Fruit fly (Drosophila melanogaster) whole organism, prepupa: ENCODE measurements around the gene Drak.

Source experiments
- Blimp-1 ChIP-seq: fragments of 200-800 bp; sonication (Bioruptor generic); optimal IDR thresholded peaks from 3 replicates; lab custom pipeline; 2017; ENCODE audit warnings: missing biosample characterization, missing genetic modification characterization, mild to moderate bottlenecking, moderate library complexity, missing genetic modification reagents
- CG6792 ChIP-seq: fragments of 200-800 bp; sonication (Bioruptor generic); optimal IDR thresholded peaks from 3 replicates; lab custom pipeline; 2016; ENCODE audit warnings: missing biosample characterization, missing genetic modification characterization
- Eip75B ChIP-seq: fragments of 200-800 bp; sonication (Bioruptor generic); optimal IDR thresholded peaks from 3 replicates; lab custom pipeline; 2016; ENCODE audit warnings: missing biosample characterization, missing genetic modification characterization
- Lpt ChIP-seq: fragments of 200-800 bp; sonication (Bioruptor generic); optimal IDR thresholded peaks from 3 replicates; lab custom pipeline; 2016; ENCODE audit warnings: missing biosample characterization, missing genetic modification characterization
- Met ChIP-seq: fragments of 200-800 bp; sonication (Bioruptor generic); optimal IDR thresholded peaks from 3 replicates; lab custom pipeline; 2016; ENCODE audit warnings: missing biosample characterization, missing genetic modification characterization
- Sox14 ChIP-seq: fragments of 200-800 bp; sonication (Bioruptor generic); optimal IDR thresholded peaks from 3 replicates; lab custom pipeline; 2016; ENCODE audit warnings: missing biosample characterization, missing genetic modification characterization
- cyc ChIP-seq: fragments of 200-800 bp; sonication (Bioruptor generic); optimal IDR thresholded peaks from 3 replicates; lab custom pipeline; 2016; ENCODE audit warnings: missing biosample characterization, missing genetic modification characterization
- lz ChIP-seq: fragments of 200-800 bp; sonication (Bioruptor generic); optimal IDR thresholded peaks from 3 replicates; lab custom pipeline; 2016; ENCODE audit warnings: missing biosample characterization, missing genetic modification characterization
- salr ChIP-seq, 2 experiments: fragments of 200-800 bp; sonication (Bioruptor generic); optimal IDR thresholded peaks; 3 replicates each; lab custom pipeline; 2016 to 2018; ENCODE audit warnings: missing biosample characterization in 2 of 2, missing genetic modification characterization in 2 of 2, mild to moderate bottlenecking in 1 of 2
- ss ChIP-seq, 2 experiments: fragments of 200-800 bp; sonication (Bioruptor generic); optimal IDR thresholded peaks; 2 replicates in 1 of 2; 3 replicates in 1 of 2; lab custom pipeline; 2017 to 2018; ENCODE audit warnings: mild to moderate bottlenecking in 2 of 2, missing biosample characterization in 2 of 2, missing genetic modification characterization in 2 of 2, moderate library complexity in 1 of 2

dm6 chrX:11468304-11468703 lies 24.6 kb upstream of the Drak start:
- no peak for TF ChIP-seq CG6792 (GFP tag; lab: Kevin White, UChicago)
- no peak for TF ChIP-seq Eip75B
- TF ChIP-seq Sox14 (GFP tag; lab: Kevin White, UChicago), result no peak
- TF ChIP-seq ss (GFP tag; optimal IDR thresholded peaks at IDR 0.05; lab: Kevin White, UChicago), result no peak
- no peak for TF ChIP-seq cyc (GFP tag; lab: Kevin White, UChicago)
- no peak for TF ChIP-seq lz (GFP tag; lab: Kevin White, UChicago)
- no peak for TF ChIP-seq Met (GFP tag; lab: Kevin White, UChicago)
- TF ChIP-seq Lpt (GFP tag; lab: Kevin White, UChicago), result no peak
- TF ChIP-seq salr (GFP tag; optimal IDR thresholded peaks at IDR 0.05; lab: Kevin White, UChicago), result no peak
- no peak for TF ChIP-seq Blimp-1 (GFP tag; lab: Kevin White, UChicago)
